Worm (Caenorhabditis elegans): ENCODE data around the gene Y17G9B.4.
"Not testable (repeated sequence)": the region's sequence is repeated elsewhere in the genome, so short reads cannot be mapped to it uniquely, and the experiment has no call there.

The Y17G9B.4 gene

DNA sequence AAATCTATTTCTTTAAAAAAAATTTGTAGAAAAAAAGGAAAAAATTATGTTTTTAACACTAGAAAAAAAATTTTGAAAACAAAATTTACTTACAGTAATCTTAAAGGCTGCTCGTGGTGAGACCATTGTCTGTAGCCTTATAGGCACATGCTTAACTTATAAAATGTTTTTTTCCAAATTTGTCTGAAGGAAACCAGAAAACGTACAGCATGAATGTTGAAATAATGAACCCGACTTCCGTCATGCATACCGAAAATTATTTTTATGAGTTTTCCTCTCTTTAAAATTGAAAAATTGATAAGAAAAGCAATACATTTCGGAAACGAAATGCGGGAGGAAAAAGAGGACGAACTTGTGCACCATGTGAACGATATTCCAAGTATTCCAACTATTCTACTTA, 19.9 kb downstream of the Y17G9B.4 start, which contains the start of gene R11E3.2:
Gene R11E3.2 (plus strand): TSS at position 301 of the 400 bp plus-strand sequence.
- TF ChIP-seq nhr-80 (tag; optimal IDR thresholded peaks at IDR 0.05) (peak; percentile 4), F49E8.2 (tag; optimal IDR thresholded peaks at IDR 0.05; ENCODE audit: insufficient read depth) (no peak)

DNA sequence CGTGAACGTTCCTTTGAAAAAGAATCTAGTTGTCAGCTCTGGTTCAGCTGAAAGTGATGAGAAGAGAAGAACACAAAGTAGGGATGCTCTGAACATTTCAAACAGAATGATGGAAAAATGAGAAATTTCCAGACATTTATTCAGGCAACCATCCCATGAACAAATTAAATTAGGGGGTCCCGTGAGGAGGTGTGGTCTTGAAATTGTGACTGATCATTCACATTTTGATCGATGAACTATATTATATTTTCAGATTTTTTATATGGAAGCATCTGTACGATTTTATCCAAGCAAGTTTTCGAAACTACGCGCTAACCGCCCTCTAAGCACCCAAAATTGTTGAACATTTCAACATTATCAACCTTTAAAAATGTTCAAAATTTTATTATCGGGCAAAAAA, 24.1 kb downstream of the Y17G9B.4 start, which contains the start of gene R11E3.19:
Gene R11E3.19 (minus strand): TSS at position 101 of the 400 bp plus-strand sequence.
- TF ChIP-seq athp-1 (tag; optimal IDR thresholded peaks at IDR 0.05) (no peak), zfh-2 (GFP tag; conservative IDR thresholded peaks at IDR 0.05) (no peak), lin-54 (GFP tag; optimal IDR thresholded peaks at IDR 0.05) (no peak), B0336.3 (GFP tag; IDR thresholded peaks at IDR 0.05) (no peak), lsl-1 (GFP tag; optimal IDR thresholded peaks at IDR 0.05) (no peak), nhr-120 (GFP tag; IDR thresholded peaks at IDR 0.05) (no peak), mel-28 (tag; optimal IDR thresholded peaks at IDR 0.05; ENCODE audit: borderline replicate concordance) (no peak), F22D6.2 (tag; optimal IDR thresholded peaks at IDR 0.05) (no peak), mes-4 (tag; optimal IDR thresholded peaks at IDR 0.05) (no peak), mcd-1 (GFP tag; IDR thresholded peaks at IDR 0.05) (no peak), pbrm-1 (GFP tag; IDR thresholded peaks at IDR 0.05) (no peak), hmg-1.2 (GFP tag; IDR thresholded peaks at IDR 0.05) (no peak), hlh-26 (GFP tag; conservative IDR thresholded peaks at IDR 0.05) (no peak), Y53G8AR.9 (GFP tag; conservative IDR thresholded peaks at IDR 0.05) (no peak), F10E7.11 (tag; optimal IDR thresholded peaks at IDR 0.05) (no peak), sdz-38 (tag; optimal IDR thresholded peaks at IDR 0.05) (no peak)

DNA sequence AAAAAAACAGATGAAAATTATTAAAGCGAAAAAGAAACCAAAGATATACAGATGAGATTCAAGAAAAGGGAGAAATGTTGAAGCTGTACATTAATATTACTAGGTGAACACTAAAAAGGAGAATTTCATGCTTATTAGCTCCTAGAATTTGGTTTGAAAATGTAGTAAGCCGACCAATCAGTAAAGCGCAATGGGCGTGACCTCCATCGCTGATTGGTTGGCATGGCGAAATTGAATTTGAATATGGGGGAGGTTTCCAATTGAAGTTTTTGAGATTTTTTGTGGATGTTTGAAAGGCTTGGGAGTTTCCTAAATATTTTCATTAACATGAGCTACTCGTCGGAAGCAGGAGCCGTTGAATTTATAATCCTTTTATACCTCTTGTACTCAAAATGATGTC, 24.6 kb downstream of the Y17G9B.4 start:
- TF ChIP-seq nfyb-1 (GFP tag; IDR thresholded peaks at IDR 0.05) (peak; percentile 76; the same call in 1 of the 2 replicates), efl-1 (GFP tag; optimal IDR thresholded peaks at IDR 0.05) (no peak)

DNA sequence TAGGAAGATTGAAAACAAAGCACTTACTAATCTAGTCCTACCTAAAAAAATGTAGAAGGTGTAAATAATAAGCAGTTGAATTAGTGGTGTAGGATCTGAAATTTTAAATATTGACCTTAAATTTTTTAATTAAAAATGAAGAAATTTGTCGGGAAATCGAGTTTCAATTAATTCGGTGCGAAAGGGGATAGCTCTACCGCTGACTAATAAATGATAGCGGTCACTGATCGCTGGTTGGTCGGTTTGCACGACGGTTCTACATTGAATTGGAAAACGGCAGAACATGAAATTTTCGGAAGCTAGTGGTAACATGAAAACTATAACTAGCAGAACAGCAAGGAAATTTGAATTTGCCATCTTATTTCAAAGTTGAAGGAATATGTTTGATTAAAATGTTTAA, 28.2 kb downstream of the Y17G9B.4 start, which contains the start of gene set-15:
Gene set-15 (minus strand): TSS at position 101 of the 400 bp plus-strand sequence.
- TF ChIP-seq T07F8.4 (tag; optimal IDR thresholded peaks at IDR 0.05): no peak
- TF ChIP-seq efl-1 (GFP tag; optimal IDR thresholded peaks at IDR 0.05): no peak
- no peak for TF ChIP-seq akir-1 (GFP tag; optimal IDR thresholded peaks at IDR 0.05)
- no peak for TF ChIP-seq nhr-179 (tag; optimal IDR thresholded peaks at IDR 0.05)
- no peak for TF ChIP-seq egl-44 (GFP tag; IDR thresholded peaks at IDR 0.05)
- TF ChIP-seq ztf-28 (GFP tag; IDR thresholded peaks at IDR 0.05): no peak
- no peak for TF ChIP-seq K12H6.12 (tag; optimal IDR thresholded peaks at IDR 0.05)
- no peak for TF ChIP-seq hmg-1.2 (GFP tag; IDR thresholded peaks at IDR 0.05)
- no peak for TF ChIP-seq F22D6.2 (tag; optimal IDR thresholded peaks at IDR 0.05)

DNA sequence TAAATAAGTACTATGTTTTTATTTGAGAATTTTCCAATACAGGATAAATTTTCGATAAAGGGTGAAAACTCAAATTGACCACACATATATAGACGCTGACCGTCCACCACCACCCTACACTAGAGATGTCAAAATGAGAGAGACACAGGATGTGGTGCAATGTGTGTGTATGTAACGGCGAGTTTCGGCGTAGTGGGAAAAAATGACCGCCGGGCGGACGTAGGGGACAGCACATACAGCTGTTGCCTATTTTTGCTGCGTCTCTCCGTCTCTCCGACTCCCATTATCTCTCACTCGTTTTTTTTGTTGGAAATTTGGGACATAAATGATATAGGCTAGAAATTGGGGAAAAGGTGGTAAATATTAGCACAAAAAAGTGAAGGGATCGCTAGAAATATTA, 29.2 kb downstream of the Y17G9B.4 start:
- TF ChIP-seq hmg-1.2 (GFP tag; IDR thresholded peaks at IDR 0.05): peak; percentile 67
- no peak for TF ChIP-seq lin-26 (GFP tag; IDR thresholded peaks at IDR 0.05)

DNA sequence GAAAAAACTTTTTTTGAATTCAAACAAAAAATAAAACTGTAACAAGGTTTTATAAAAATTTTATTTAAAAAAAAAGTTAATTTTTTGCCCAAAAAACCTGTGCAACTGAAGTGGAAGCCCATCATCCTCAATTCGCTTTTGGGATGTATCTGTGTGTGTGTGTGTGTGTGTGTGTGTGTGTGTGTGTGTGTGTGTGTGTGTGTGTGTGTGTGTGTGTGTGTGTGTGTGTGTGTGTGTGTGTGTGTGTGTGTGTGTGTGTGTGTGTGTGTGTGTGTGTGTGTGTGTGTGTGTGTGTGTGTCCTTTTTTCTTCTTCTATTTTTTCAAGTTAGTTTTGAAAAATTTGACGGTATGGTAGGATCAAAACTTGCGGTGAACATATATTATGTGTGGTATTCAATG, 32.8 kb downstream of the Y17G9B.4 start:
- TF ChIP-seq egrh-3 (GFP tag; IDR thresholded peaks at IDR 0.05) (peak; percentile 58; the same call in 1 of the 2 replicates), snpc-4 (tag; optimal IDR thresholded peaks at IDR 0.05) (peak in 1 of 4 experiments; percentile 52), tbp1 (GFP tag; optimal IDR thresholded peaks at IDR 0.05) (peak; percentile 5), hmg-1.2 (GFP tag; IDR thresholded peaks at IDR 0.05) (peak; percentile 34; the same call in 1 of the 2 replicates)
- not testable (repeated sequence) for TF ChIP-seq snpc-4 (GFP tag; optimal IDR thresholded peaks at IDR 0.05)

Measured in whole organism, young adult.